Worm (Caenorhabditis elegans): ENCODE data around the gene F43C11.11.

Gene F43C11.11

ce11 chrII:2366623-2367365 lies 3.2 kb upstream of the F43C11.11 start, which contains the start of the genes F43C11.12 and F16G10.5:
Gene F43C11.12 (minus strand): TSS chrII:2366723.
Gene F16G10.5 (plus strand): TSS chrII:2367315.
- TF ChIP-seq ref-1 (GFP tag; conservative IDR thresholded peaks at IDR 0.05) = no peak
- no peak for TF ChIP-seq T22C8.4 (GFP tag; IDR thresholded peaks at IDR 0.05)
- TF ChIP-seq med-1 (GFP tag; optimal IDR thresholded peaks at IDR 0.05; ENCODE audit: insufficient read depth) = no peak
- no peak for TF ChIP-seq ztf-29 (GFP tag; IDR thresholded peaks at IDR 0.05)
- no peak for TF ChIP-seq ztf-23 (GFP tag; IDR thresholded peaks at IDR 0.05)
- TF ChIP-seq tab-1 (GFP tag; IDR thresholded peaks at IDR 0.05) = no peak
- TF ChIP-seq cog-1 (tag; optimal IDR thresholded peaks at IDR 0.05) = no peak
- TF ChIP-seq klf-2 (GFP tag; conservative IDR thresholded peaks at IDR 0.05) = no peak
- no peak for TF ChIP-seq flt-1 (GFP tag; IDR thresholded peaks at IDR 0.05)

DNA sequence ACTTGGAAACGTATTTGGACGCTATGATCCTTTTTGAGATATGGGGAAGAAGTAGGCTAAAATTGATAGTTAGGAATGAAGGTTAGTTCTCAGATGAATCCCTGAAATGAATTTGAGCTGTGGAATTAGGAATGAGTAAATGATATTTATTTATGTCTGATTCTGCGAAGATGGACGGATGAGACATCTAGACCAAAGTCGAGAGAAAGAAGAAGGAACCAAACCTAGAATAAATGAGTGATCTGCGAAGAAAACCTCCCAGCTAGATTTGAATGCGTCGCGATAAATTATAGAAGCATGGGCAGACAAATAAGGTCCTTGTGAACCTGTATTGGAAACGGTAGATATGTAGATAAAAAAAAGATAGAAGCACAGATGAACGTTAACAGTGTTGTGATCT lies 3.6 kb downstream of the F43C11.11 start, which contains the start of gene F43C11.16:
F43C11.16 (minus strand) TSS at position 101 of the 400 bp plus-strand sequence.
- TF ChIP-seq med-1 (GFP tag; optimal IDR thresholded peaks at IDR 0.05; ENCODE audit: insufficient read depth) = no peak
- TF ChIP-seq tab-1 (GFP tag; IDR thresholded peaks at IDR 0.05) = no peak
- TF ChIP-seq ztf-29 (GFP tag; IDR thresholded peaks at IDR 0.05) = no peak

- TF ChIP-seq med-1 (GFP tag; optimal IDR thresholded peaks at IDR 0.05; ENCODE audit: insufficient read depth) (no peak), ztf-23 (GFP tag; IDR thresholded peaks at IDR 0.05) (no peak), ref-1 (GFP tag; conservative IDR thresholded peaks at IDR 0.05) (no peak)
These were observed 6.8 kb downstream of the F43C11.11 start, which contains the start of gene F43C11.1 for ce11 chrII:2356795-2357194. Gene F43C11.1 (plus strand): TSS chrII:2357095.

DNA sequence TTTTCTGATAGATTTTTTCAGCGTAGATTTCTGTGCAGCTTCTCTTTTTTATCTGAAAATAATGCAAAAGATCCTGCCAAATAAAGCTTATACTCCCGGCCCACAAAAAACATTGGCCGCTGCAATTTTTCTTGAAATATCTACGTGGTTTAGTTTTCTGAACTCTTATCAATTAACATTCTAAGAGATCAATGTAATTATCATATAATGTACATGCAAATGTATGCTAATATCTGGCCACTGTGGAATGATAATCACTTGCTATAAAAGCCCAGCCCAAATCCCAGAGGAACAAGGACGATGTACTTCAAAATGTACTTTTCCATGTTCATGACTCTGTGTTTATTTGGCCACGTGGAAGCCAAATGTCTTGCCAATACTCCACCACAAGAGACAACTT lies 9.1 kb downstream of the F43C11.11 start, which contains the start of gene F43C11.2:
F43C11.2 (plus strand) TSS at position 301 of the 400 bp plus-strand sequence.
- TF ChIP-seq med-1 (GFP tag; optimal IDR thresholded peaks at IDR 0.05; ENCODE audit: insufficient read depth) (no peak), tab-1 (GFP tag; IDR thresholded peaks at IDR 0.05) (no peak), ztf-29 (GFP tag; IDR thresholded peaks at IDR 0.05) (no peak), klf-2 (GFP tag; conservative IDR thresholded peaks at IDR 0.05) (no peak), ztf-23 (GFP tag; IDR thresholded peaks at IDR 0.05) (no peak)

DNA sequence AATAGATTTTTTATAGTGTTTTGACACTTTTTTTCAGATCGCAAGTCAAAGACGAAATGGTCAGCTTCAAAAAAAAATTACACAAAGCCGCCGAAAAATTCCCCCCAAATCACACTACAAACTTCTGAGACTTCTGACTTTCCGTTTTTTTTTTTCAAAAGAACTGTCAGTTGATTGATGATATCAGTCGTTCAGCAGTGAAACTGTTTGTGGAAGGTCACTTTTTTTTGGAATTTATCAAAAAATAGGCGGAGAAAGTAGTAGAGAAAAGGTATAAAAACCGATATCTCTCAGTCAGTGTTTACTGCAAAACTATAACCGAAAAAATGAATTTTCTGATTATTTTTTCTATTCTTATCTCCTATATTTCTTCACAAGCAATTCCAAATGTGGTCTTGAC lies 10.6 kb downstream of the F43C11.11 start, which contains the start of gene F43C11.3:
F43C11.3 (plus strand) TSS at position 301 of the 400 bp plus-strand sequence.
- no peak for TF ChIP-seq ref-1 (GFP tag; conservative IDR thresholded peaks at IDR 0.05)
- no peak for TF ChIP-seq cog-1 (tag; optimal IDR thresholded peaks at IDR 0.05)
- no peak for TF ChIP-seq T22C8.4 (GFP tag; IDR thresholded peaks at IDR 0.05)
- TF ChIP-seq tab-1 (GFP tag; IDR thresholded peaks at IDR 0.05) = no peak
- no peak for TF ChIP-seq flt-1 (GFP tag; IDR thresholded peaks at IDR 0.05)
- TF ChIP-seq ztf-23 (GFP tag; IDR thresholded peaks at IDR 0.05) = no peak
- TF ChIP-seq ztf-29 (GFP tag; IDR thresholded peaks at IDR 0.05) = no peak
- TF ChIP-seq med-1 (GFP tag; optimal IDR thresholded peaks at IDR 0.05; ENCODE audit: insufficient read depth) = no peak
- TF ChIP-seq klf-2 (GFP tag; conservative IDR thresholded peaks at IDR 0.05) = no peak

- no peak for TF ChIP-seq ztf-23 (GFP tag; IDR thresholded peaks at IDR 0.05)
- no peak for TF ChIP-seq tab-1 (GFP tag; IDR thresholded peaks at IDR 0.05)
- TF ChIP-seq flt-1 (GFP tag; IDR thresholded peaks at IDR 0.05) = no peak
- no peak for TF ChIP-seq T22C8.4 (GFP tag; IDR thresholded peaks at IDR 0.05)
- no peak for TF ChIP-seq klf-2 (GFP tag; conservative IDR thresholded peaks at IDR 0.05)
- no peak for TF ChIP-seq cog-1 (tag; optimal IDR thresholded peaks at IDR 0.05)
- no peak for TF ChIP-seq ztf-29 (GFP tag; IDR thresholded peaks at IDR 0.05)
- TF ChIP-seq med-1 (GFP tag; optimal IDR thresholded peaks at IDR 0.05; ENCODE audit: insufficient read depth) = no peak
- TF ChIP-seq ref-1 (GFP tag; conservative IDR thresholded peaks at IDR 0.05) = no peak
These were observed 11.0 kb downstream of the F43C11.11 start, which contains the start of gene F43C11.10 for ce11 chrII:2352546-2352945. Gene F43C11.10 (minus strand): TSS chrII:2352646.

DNA sequence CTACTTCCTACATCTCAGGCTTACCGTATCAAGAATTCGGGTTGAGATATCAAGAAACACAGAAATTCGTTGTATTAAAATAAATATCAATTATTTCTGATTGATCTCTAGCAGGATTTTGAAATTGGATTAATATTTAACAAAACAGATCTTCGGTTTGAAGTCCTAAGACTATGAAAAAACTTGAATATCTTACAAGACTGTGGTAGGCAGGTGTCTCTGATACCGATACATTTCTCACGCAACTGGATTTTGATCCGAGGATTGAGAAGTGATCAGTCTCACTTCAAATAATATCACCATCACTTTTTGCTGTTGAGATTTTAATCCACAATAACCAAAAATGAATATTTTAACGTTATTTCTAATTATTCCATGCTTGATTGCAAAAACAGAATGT lies 16.9 kb downstream of the F43C11.11 start, which contains the start of gene F43C11.4:
F43C11.4 (plus strand) TSS at position 301 of the 400 bp plus-strand sequence.
- no peak for TF ChIP-seq tab-1 (GFP tag; IDR thresholded peaks at IDR 0.05)
- TF ChIP-seq cog-1 (tag; optimal IDR thresholded peaks at IDR 0.05) = no peak
- TF ChIP-seq T22C8.4 (GFP tag; IDR thresholded peaks at IDR 0.05) = no peak
- no peak for TF ChIP-seq ref-1 (GFP tag; conservative IDR thresholded peaks at IDR 0.05)
- no peak for TF ChIP-seq med-1 (GFP tag; optimal IDR thresholded peaks at IDR 0.05; ENCODE audit: insufficient read depth)
- TF ChIP-seq ztf-23 (GFP tag; IDR thresholded peaks at IDR 0.05) = no peak
- TF ChIP-seq ztf-29 (GFP tag; IDR thresholded peaks at IDR 0.05) = no peak
- TF ChIP-seq flt-1 (GFP tag; IDR thresholded peaks at IDR 0.05) = no peak
- TF ChIP-seq klf-2 (GFP tag; conservative IDR thresholded peaks at IDR 0.05) = no peak

- TF ChIP-seq ztf-23 (GFP tag; IDR thresholded peaks at IDR 0.05) (no peak), cog-1 (tag; optimal IDR thresholded peaks at IDR 0.05) (no peak)
These were observed 21.5 kb downstream of the F43C11.11 start, which contains the start of gene F43C11.6 for ce11 chrII:2342004-2342479. Gene F43C11.6 (plus strand): TSS chrII:2342429.

DNA sequence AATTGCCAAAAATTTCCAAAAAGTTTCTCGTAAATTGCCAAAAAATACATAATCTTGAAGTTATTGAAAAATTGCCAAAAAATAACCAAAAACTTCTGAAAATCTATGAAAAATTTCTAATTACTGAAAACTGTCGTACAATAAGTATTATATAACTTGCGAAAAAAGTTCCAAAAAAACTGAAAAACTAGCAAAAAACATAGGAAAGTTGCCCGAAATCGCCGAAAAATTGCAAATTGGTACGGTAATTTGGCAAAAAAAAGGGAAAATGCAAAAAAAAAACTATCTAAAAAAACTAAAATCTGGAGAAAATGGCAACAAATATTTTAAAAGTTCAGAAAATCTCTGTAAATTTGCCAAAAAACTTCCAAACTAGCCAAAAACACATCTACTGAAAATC lies 22.1 kb downstream of the F43C11.11 start, which contains the start of gene enri-1:
enri-1 (minus strand) TSS at position 101 of the 400 bp plus-strand sequence.
- TF ChIP-seq klf-2 (GFP tag; conservative IDR thresholded peaks at IDR 0.05) (no peak), med-1 (GFP tag; optimal IDR thresholded peaks at IDR 0.05; ENCODE audit: insufficient read depth) (no peak), ztf-29 (GFP tag; IDR thresholded peaks at IDR 0.05) (no peak), ref-1 (GFP tag; conservative IDR thresholded peaks at IDR 0.05) (no peak), ztf-23 (GFP tag; IDR thresholded peaks at IDR 0.05) (no peak), T22C8.4 (GFP tag; IDR thresholded peaks at IDR 0.05) (no peak), flt-1 (GFP tag; IDR thresholded peaks at IDR 0.05) (no peak), tab-1 (GFP tag; IDR thresholded peaks at IDR 0.05) (no peak), cog-1 (tag; optimal IDR thresholded peaks at IDR 0.05) (no peak)

DNA sequence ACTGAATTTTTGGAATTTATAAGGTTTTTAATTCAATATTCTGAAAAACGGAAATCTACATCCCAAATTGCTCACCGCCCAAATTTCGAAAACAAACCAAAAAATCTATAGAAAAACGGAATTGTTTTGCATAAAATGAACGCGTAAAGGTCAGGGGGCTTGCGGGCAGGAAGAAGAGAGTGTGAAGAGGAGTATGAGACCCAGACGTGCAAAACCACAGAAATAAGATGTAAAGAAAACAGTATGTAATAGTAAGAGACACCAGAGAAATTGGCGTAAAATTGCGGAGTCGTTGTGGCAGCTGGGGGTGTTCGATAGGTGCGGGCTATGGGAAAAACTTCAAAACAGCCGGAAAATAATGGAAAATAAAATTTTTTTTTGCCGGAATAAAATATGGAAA lies 22.6 kb downstream of the F43C11.11 start:
- TF ChIP-seq cog-1 (tag; optimal IDR thresholded peaks at IDR 0.05) (no peak), tab-1 (GFP tag; IDR thresholded peaks at IDR 0.05) (no peak), ref-1 (GFP tag; conservative IDR thresholded peaks at IDR 0.05) (no peak), ztf-29 (GFP tag; IDR thresholded peaks at IDR 0.05) (no peak), ztf-23 (GFP tag; IDR thresholded peaks at IDR 0.05) (no peak), flt-1 (GFP tag; IDR thresholded peaks at IDR 0.05) (no peak), med-1 (GFP tag; optimal IDR thresholded peaks at IDR 0.05; ENCODE audit: insufficient read depth) (no peak), klf-2 (GFP tag; conservative IDR thresholded peaks at IDR 0.05) (no peak), T22C8.4 (GFP tag; IDR thresholded peaks at IDR 0.05) (no peak)
